Worm (Caenorhabditis elegans) whole organism, young adult: ENCODE measurements around the gene C37H5.5.

Source experiments
- B0035.1 ChIP-seq: sonication (generic microtip); optimal IDR thresholded peaks from 2 replicates; lab custom pipeline; 2016; ENCODE audit warnings: missing genetic modification characterization, mild to moderate bottlenecking, missing compliant biosample characterization, missing genotype, missing genetic modification reagents
- B0336.3 ChIP-seq: fragments of 200-800 bp; sonication (Bioruptor generic); IDR thresholded peaks from 2 replicates; pipeline ENCODE4 v1.3.6; 2022; ENCODE audit warnings: missing genetic modification characterization, missing compliant biosample characterization
- C17E4.6 ChIP-seq: fragments of 200-800 bp; sonication (Bioruptor generic); IDR thresholded peaks from 2 replicates; pipeline ENCODE4 v1.3.6; 2022; ENCODE audit warnings: missing genetic modification reagents, missing genetic modification characterization, missing compliant biosample characterization
- F33H1.4 ChIP-seq: fragments of 200-800 bp; sonication (Bioruptor generic); IDR thresholded peaks from 2 replicates; pipeline ENCODE4 v1.3.6; 2022; ENCODE audit warnings: missing genetic modification reagents, missing genetic modification characterization, missing compliant biosample characterization
- F55B11.4 ChIP-seq: sonication (generic microtip); optimal IDR thresholded peaks from 2 replicates; lab custom pipeline; 2016; ENCODE audit warnings: missing compliant biosample characterization, missing genetic modification characterization, borderline replicate concordance; ENCODE audit not compliant: insufficient read depth
- Y53G8AR.9 ChIP-seq: fragments of 200-800 bp; sonication (Bioruptor generic); conservative IDR thresholded peaks from 2 replicates; pipeline ENCODE4 v1.3.6; 2022; ENCODE audit warnings: missing genetic modification reagents, missing genetic modification characterization, missing compliant biosample characterization
- aptf-2 ChIP-seq: fragments of 200-800 bp; sonication (Bioruptor generic); conservative IDR thresholded peaks from 2 replicates; pipeline ENCODE4 v1.3.6; 2022; ENCODE audit warnings: missing genetic modification reagents, missing genetic modification characterization, missing compliant biosample characterization
- aptf-3 ChIP-seq: fragments of 200-800 bp; sonication (Bioruptor generic); IDR thresholded peaks from 2 replicates; pipeline ENCODE4 v1.3.6; 2022; ENCODE audit warnings: missing genetic modification characterization, missing compliant biosample characterization
- athp-1 ChIP-seq: sonication (generic microtip); optimal IDR thresholded peaks from 2 replicates; lab custom pipeline; 2017; ENCODE audit warnings: mild to moderate bottlenecking, missing genetic modification characterization, missing compliant biosample characterization
- attf-3 ChIP-seq: fragments of 200-800 bp; sonication (Bioruptor generic); conservative IDR thresholded peaks from 2 replicates; pipeline ENCODE4 v1.3.6; 2022; ENCODE audit warnings: missing genetic modification reagents, missing genetic modification characterization, missing compliant biosample characterization
- attf-5 ChIP-seq: fragments of 200-800 bp; sonication (Bioruptor generic); optimal IDR thresholded peaks from 2 replicates; lab custom pipeline; 2018; ENCODE audit warnings: mild to moderate bottlenecking, missing genetic modification characterization, missing compliant biosample characterization
- bed-1 ChIP-seq: fragments of 200-800 bp; sonication (Bioruptor generic); IDR thresholded peaks from 2 replicates; pipeline ENCODE4 v1.3.6; 2022; ENCODE audit warnings: missing genetic modification reagents, missing genetic modification characterization, missing compliant biosample characterization
- bed-2 ChIP-seq: fragments of 200-800 bp; sonication (Bioruptor generic); IDR thresholded peaks from 2 replicates; pipeline ENCODE4 v1.3.6; 2022; ENCODE audit warnings: missing genetic modification reagents, missing genetic modification characterization, missing compliant biosample characterization
- cebp-2 ChIP-seq: fragments of 200-800 bp; sonication (Bioruptor generic); IDR thresholded peaks from 2 replicates; pipeline ENCODE4 v1.3.6; 2022; ENCODE audit warnings: missing genetic modification characterization, missing compliant biosample characterization
- ceh-27 ChIP-seq: fragments of 200-800 bp; sonication (Bioruptor generic); optimal IDR thresholded peaks from 2 replicates; lab custom pipeline; 2018; ENCODE audit warnings: mild to moderate bottlenecking, missing genetic modification characterization, moderate library complexity, missing compliant biosample characterization
- dpl-1 ChIP-seq: fragments of 150-350 bp; optimal IDR thresholded peaks from 2 replicates; lab custom pipeline; 2014; ENCODE audit warnings: missing biosample characterization, missing genetic modification reagents, missing genetic modification characterization
- egl-18 ChIP-seq: fragments of 200-800 bp; sonication (Bioruptor generic); IDR thresholded peaks from 2 replicates; pipeline ENCODE4 v1.3.6; 2022; ENCODE audit warnings: missing genetic modification reagents, missing genetic modification characterization, missing compliant biosample characterization
- egl-44 ChIP-seq: fragments of 200-800 bp; sonication (Bioruptor generic); IDR thresholded peaks from 2 replicates; pipeline ENCODE4 v1.3.6; 2022; ENCODE audit warnings: missing genetic modification reagents, missing genetic modification characterization, missing compliant biosample characterization
- ekl-4 ChIP-seq: fragments of 200-800 bp; sonication (Bioruptor generic); IDR thresholded peaks from 2 replicates; pipeline ENCODE4 v1.3.6; 2022; ENCODE audit warnings: missing genetic modification reagents, missing genetic modification characterization, missing compliant biosample characterization
- gei-17 ChIP-seq: fragments of 200-800 bp; sonication (Bioruptor generic); optimal IDR thresholded peaks from 2 replicates; lab custom pipeline; 2018; ENCODE audit warnings: mild to moderate bottlenecking, missing genetic modification characterization, missing compliant biosample characterization
- him-1 ChIP-seq: sonication (generic microtip); optimal IDR thresholded peaks from 2 replicates; lab custom pipeline; 2016; ENCODE audit warnings: missing genotype, missing genetic modification reagents, missing genetic modification characterization, missing compliant biosample characterization
- hmg-20 ChIP-seq: fragments of 200-800 bp; sonication (Bioruptor generic); IDR thresholded peaks from 2 replicates; pipeline ENCODE4 v1.3.6; 2022; ENCODE audit warnings: missing genetic modification reagents, missing genetic modification characterization, missing compliant biosample characterization
- lag-1 ChIP-seq: fragments of 200-800 bp; sonication (Bioruptor generic); IDR thresholded peaks from 2 replicates; pipeline ENCODE4 v1.3.6; 2022; ENCODE audit warnings: missing genetic modification reagents, missing genetic modification characterization, missing compliant biosample characterization
- lsy-27 ChIP-seq: sonication (generic microtip); optimal IDR thresholded peaks from 2 replicates; lab custom pipeline; 2017; ENCODE audit warnings: missing genetic modification characterization, mild to moderate bottlenecking, missing compliant biosample characterization, antibody characterized with exemption, missing genotype, borderline replicate concordance; ENCODE audit not compliant: insufficient read depth
- madf-3 ChIP-seq: fragments of 200-800 bp; sonication (Bioruptor generic); IDR thresholded peaks from 2 replicates; pipeline ENCODE4 v1.3.6; 2022; ENCODE audit warnings: missing genetic modification reagents, missing genetic modification characterization, missing compliant biosample characterization
- madf-6 ChIP-seq: fragments of 200-800 bp; sonication (Bioruptor generic); IDR thresholded peaks from 2 replicates; pipeline ENCODE4 v1.3.6; 2022; ENCODE audit warnings: missing genetic modification reagents, missing genetic modification characterization, missing compliant biosample characterization
- mcd-1 ChIP-seq: fragments of 200-800 bp; sonication (Bioruptor generic); IDR thresholded peaks from 2 replicates; pipeline ENCODE4 v1.3.6; 2022; ENCODE audit warnings: missing genetic modification reagents, missing genetic modification characterization, missing compliant biosample characterization
- mxl-1 ChIP-seq: sonication (generic microtip); optimal IDR thresholded peaks from 2 replicates; lab custom pipeline; 2016; ENCODE audit warnings: missing genetic modification characterization, missing compliant biosample characterization
- nhr-179 ChIP-seq: sonication (generic microtip); optimal IDR thresholded peaks from 2 replicates; lab custom pipeline; 2016; ENCODE audit warnings: mild to moderate bottlenecking, missing genetic modification characterization, missing compliant biosample characterization
- nhr-27 ChIP-seq: fragments of 200-800 bp; sonication (Bioruptor generic); optimal IDR thresholded peaks from 2 replicates; lab custom pipeline; 2018; ENCODE audit warnings: mild to moderate bottlenecking, missing genetic modification characterization, moderate library complexity, missing compliant biosample characterization
- nhr-90 ChIP-seq: sonication (generic microtip); optimal IDR thresholded peaks from 2 replicates; lab custom pipeline; 2016; ENCODE audit warnings: missing genotype, mild to moderate bottlenecking, missing genetic modification characterization, missing compliant biosample characterization
- sdz-38 ChIP-seq: sonication (generic microtip); optimal IDR thresholded peaks from 2 replicates; lab custom pipeline; 2016; ENCODE audit warnings: missing genotype, missing genetic modification characterization, missing compliant biosample characterization
- snpc-3.4 ChIP-seq: sonication (generic microtip); optimal IDR thresholded peaks from 2 replicates; lab custom pipeline; 2017; ENCODE audit warnings: missing genetic modification characterization, mild to moderate bottlenecking, missing compliant biosample characterization, antibody characterized with exemption, moderate library complexity, missing genotype, missing genetic modification reagents
- snpc-4 ChIP-seq, 5 experiments: fragments of 150-350 bp in 1 of 5; sonication (generic microtip) in 4 of 5; optimal IDR thresholded peaks; 2 replicates each; lab custom pipeline; 2014 to 2018; ENCODE audit warnings: missing genetic modification characterization in 5 of 5, missing biosample characterization in 3 of 5, antibody characterized with exemption in 2 of 5, mild to moderate bottlenecking in 2 of 5, missing compliant biosample characterization in 2 of 5, missing genotype in 2 of 5, moderate library complexity in 2 of 5, missing genetic modification reagents in 1 of 5
- tbx-9 ChIP-seq: sonication (generic microtip); optimal IDR thresholded peaks from 2 replicates; lab custom pipeline; 2016; ENCODE audit warnings: borderline replicate concordance, missing genetic modification characterization, inconsistent platforms, missing compliant biosample characterization
- unc-130 ChIP-seq: sonication (generic microtip); optimal IDR thresholded peaks from 2 replicates; lab custom pipeline; 2016; ENCODE audit warnings: missing genetic modification reagents, missing genetic modification characterization, missing compliant biosample characterization
- zfh-2 ChIP-seq: fragments of 200-800 bp; sonication (Bioruptor generic); conservative IDR thresholded peaks from 2 replicates; pipeline ENCODE4 v1.3.6; 2022; ENCODE audit warnings: missing genetic modification reagents, missing genetic modification characterization, missing compliant biosample characterization
- ztf-3 ChIP-seq: fragments of 200-800 bp; sonication (Bioruptor generic); optimal IDR thresholded peaks from 2 replicates; lab custom pipeline; 2018; ENCODE audit warnings: mild to moderate bottlenecking, missing genetic modification characterization, missing compliant biosample characterization
- ztf-6 ChIP-seq: fragments of 200-800 bp; sonication (Bioruptor generic); IDR thresholded peaks from 2 replicates; pipeline ENCODE4 v1.3.6; 2022; ENCODE audit warnings: missing genetic modification reagents, missing genetic modification characterization, missing compliant biosample characterization

The C37H5.5 gene

DNA sequence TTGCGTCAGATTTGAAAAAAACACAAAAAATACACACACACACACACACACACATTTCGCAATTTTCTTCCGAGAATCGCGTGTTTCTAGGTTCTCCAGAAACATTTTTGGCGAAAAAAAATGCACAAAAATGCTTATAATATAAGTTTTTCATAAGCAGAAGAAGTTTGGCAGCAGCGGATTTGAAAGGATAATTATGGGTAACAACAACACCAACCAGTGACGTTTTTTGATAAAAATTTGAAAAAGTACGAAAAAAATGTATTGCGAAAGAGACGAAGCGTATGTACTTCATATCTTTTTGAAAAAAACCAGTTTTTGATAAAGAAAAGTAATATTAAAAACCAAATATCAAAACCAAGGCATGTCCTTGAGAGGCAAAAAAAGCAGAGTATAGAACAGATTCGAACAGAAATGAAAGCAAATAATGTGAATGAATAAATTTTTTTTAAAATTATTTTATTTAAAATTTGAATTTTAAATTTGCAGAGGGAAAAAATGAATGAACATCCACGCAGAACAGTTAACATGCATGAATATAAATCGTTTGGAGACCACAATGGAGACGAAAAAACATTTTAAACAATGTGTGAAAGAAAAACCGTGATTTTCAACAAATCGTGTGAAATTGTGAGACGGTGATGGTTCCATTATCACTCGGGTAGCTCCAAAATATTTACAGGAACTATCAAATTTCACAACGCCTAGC is 3.3 kb upstream of the C37H5.5 start (continued):
- no peak for TF ChIP-seq bed-2 (GFP tag; lab: Robert Waterston, UW)
- no peak for TF ChIP-seq B0035.1
- TF ChIP-seq aptf-2 (GFP tag; lab: Robert Waterston, UW), result no peak
- no peak for TF ChIP-seq attf-3
- TF ChIP-seq sdz-38, result no peak
- TF ChIP-seq ekl-4 (GFP tag; lab: Robert Waterston, UW), result peak; percentile 7; the same call in 1 of the 2 replicates
- no peak for TF ChIP-seq C17E4.6
- TF ChIP-seq nhr-90 (tag; lab: Kevin White, UChicago), result no peak
- no peak for TF ChIP-seq him-1 (tag; lab: Kevin White, UChicago)
- peak; percentile 85 for TF ChIP-seq B0336.3 (GFP tag; lab: Robert Waterston, UW)
- TF ChIP-seq tbx-9, result peak; percentile 25
- TF ChIP-seq F33H1.4 (GFP tag; lab: Robert Waterston, UW), result no peak
- no peak for TF ChIP-seq dpl-1
- TF ChIP-seq mcd-1 (GFP tag; lab: Robert Waterston, UW), result peak; percentile 11; the same call in 1 of the 2 replicates
- peak; percentile 46; the same call in 1 of the 2 replicates for TF ChIP-seq aptf-3
- no peak for TF ChIP-seq snpc-3.4 (tag; lab: Kevin White, UChicago)
- no peak for TF ChIP-seq ztf-6 (GFP tag; lab: Robert Waterston, UW)
- no peak for TF ChIP-seq lsy-27 (tag; lab: Kevin White, UChicago)
- no peak for TF ChIP-seq bed-1 (GFP tag; lab: Robert Waterston, UW)
- no peak for TF ChIP-seq nhr-179 (tag; lab: Kevin White, UChicago)
- TF ChIP-seq ceh-27 (GFP tag; lab: Kevin White, UChicago), result no peak
- no peak for TF ChIP-seq egl-44 (GFP tag; lab: Robert Waterston, UW)
- TF ChIP-seq attf-5 (GFP tag; lab: Kevin White, UChicago), result peak; percentile 25
- no peak for TF ChIP-seq hmg-20 (GFP tag; lab: Robert Waterston, UW)
- peak; percentile 91 for TF ChIP-seq athp-1
- TF ChIP-seq snpc-4 (GFP tag; optimal IDR thresholded peaks at IDR 0.05; lab: Kevin White, UChicago), result no peak
- peak in 2 of 4 experiments; percentile 30 to 37 for TF ChIP-seq snpc-4 (tag; optimal IDR thresholded peaks at IDR 0.05; lab: Kevin White, UChicago)
- TF ChIP-seq nhr-27 (tag; lab: Kevin White, UChicago), result no peak
- TF ChIP-seq madf-6 (GFP tag; lab: Robert Waterston, UW), result peak; percentile 44
- TF ChIP-seq ztf-3, result peak; percentile 75
- TF ChIP-seq madf-3 (GFP tag; lab: Robert Waterston, UW), result 0 out of 2 replicates have a peak, but pooled peaks have one; percentile 1
- TF ChIP-seq mxl-1, result no peak
- TF ChIP-seq egl-18, result no peak
- peak; percentile 69 for TF ChIP-seq gei-17 (GFP tag; lab: Kevin White, UChicago)
- no peak for TF ChIP-seq F55B11.4 (tag; lab: Kevin White, UChicago)
- TF ChIP-seq cebp-2, result no peak
- TF ChIP-seq lag-1, result no peak
- TF ChIP-seq Y53G8AR.9, result 0 out of 2 replicates have a peak, but pooled peaks have one; percentile 31
- peak; percentile 13 for TF ChIP-seq unc-130

DNA sequence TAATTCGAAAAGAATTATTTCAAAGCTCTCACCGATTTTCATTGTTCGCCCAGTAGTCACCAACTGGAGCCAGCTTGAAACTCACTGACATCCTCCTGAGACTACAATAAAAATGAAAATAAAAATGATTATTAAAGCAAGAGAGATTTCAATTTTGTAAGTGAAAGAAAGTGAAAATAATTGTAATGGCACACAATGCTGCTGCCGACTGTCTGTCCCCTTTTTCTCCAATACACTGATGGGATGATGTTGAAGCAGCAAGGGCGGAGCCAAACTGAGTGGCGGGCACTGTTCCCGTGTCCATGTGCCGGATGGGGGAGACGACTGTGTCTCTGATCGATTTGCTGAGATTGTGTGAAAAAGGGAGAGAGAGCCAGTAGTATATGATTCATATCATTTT is 7.1 kb downstream of the C37H5.5 start, which contains the start of gene C37H5.14:
TSS of gene C37H5.14 (minus strand) at position 101 of the 400 bp plus-strand sequence.
- TF ChIP-seq aptf-3 (no peak), zfh-2 (GFP tag; lab: Robert Waterston, UW) (peak; percentile 54; the same call in 1 of the 2 replicates), lsy-27 (tag; lab: Kevin White, UChicago) (no peak)
